Fruit fly (Drosophila melanogaster) S2 (cell line): ENCODE measurements around the gene hiro.
A peak's percentile ranks its signal among the peaks of the same experiment; 100 is the strongest.

Source experiments
- CG8478 ChIP-seq: fragments of >200 bp; optimal IDR thresholded peaks from 2 replicates; lab custom pipeline; 2018
- CTCF ChIP-seq, 2 experiments: fragments of >200 bp; optimal IDR thresholded peaks; 2 replicates each; lab custom pipeline; 2018

hiro gene

DNA sequence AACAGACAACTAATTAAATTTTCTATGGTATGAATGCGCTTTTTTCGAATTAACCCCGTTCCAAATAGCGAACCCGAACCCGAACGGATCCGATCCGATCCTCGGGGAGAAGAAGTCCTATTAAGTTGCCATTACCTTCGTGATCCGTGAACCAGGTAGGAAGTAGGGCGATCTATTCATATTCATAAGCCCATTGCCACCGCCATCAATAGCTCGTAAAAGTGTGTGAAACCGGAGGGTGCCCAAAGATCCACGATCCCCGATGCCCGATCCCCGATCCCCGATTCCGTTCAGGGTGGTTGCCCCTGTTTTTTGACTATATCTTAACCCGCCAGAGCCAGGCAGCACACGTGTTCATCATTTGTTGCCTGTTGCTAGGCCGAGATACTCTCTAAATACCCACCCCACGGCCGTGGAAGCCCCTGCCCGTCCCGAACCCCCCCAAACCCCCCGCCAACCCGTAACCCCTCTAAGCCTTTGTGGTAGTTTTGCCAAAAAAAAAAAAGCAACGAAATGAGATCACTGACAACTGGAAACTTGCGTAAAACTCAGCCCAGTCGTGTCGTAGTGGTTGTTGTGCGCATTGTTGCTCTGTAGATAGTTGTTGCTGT is 42.2 kb downstream of the hiro start:
- no peak for TF ChIP-seq CTCF (optimal IDR thresholded peaks at IDR 0.05; lab: Kevin White, UChicago)

DNA sequence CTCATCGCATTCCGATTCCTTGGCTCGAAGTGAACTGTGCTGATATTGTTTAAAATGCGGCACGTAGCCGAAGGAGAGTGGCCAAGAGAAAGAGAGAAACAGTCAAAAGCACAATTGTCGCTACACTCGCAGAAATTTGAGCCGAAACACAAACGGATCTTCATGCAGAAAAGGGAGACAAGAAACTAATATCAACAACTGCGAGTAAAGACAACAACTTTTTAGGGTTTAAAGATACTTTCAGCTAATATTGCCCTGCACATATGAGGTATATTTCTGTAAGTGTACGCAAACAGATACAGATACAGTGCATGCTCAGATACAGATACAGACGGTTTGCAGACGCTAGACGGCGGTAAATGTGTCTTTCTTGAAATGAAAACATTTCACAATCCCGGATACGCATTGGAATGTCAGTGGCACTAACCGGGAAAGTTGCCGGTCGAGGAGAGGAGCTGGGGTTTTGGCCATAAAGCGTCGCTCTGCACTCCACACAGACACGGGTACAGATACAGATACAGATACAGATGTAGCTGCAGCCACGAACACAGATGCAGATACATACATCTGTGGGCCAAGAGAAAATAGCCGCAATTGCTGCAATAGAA is 43.5 kb downstream of the hiro start:
- TF ChIP-seq CTCF (optimal IDR thresholded peaks at IDR 0.05; lab: Kevin White, UChicago) (no peak), CG8478 (no peak)

DNA sequence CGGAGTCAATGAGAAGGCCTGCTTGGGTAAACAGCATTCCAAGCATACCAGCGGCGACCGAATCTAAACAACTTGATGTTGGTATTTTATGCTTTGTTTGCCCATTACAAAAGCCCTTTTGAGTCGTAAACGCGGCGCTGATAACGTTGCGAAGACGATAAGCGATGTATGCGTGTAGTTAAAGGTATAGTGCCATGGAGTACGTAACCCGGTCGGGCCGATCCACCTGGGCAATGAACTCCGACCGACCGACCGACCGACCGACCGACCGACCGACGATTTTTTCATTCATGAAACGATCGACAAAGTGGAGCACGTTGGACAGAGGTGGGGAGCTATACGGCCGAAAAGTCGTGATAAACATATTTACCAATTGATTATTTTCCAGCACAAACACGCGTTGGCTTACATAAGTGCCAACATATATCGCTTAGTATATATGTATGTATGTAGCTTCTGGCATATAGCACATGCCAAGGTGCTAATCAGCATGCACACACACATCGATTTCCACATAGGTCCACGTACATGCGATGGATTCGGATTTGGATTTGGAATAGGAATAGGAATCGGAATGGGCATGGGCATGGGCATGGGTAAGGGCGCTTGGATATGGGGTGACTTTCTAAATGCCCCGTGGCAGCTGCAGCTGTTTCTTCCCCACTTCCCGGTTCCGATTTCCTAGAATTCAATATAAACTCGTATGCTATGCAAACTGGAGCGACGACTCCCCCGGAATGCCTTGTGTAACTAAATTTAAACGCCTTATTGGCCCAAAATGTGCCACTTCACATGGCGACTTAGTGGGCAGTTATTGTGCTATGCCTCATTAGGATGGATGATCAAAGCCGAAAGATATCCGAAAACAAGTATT is 44.7 kb downstream of the hiro start:
- TF ChIP-seq CTCF (optimal IDR thresholded peaks at IDR 0.05; lab: Kevin White, UChicago), result no peak
- TF ChIP-seq CG8478, result no peak

- TF ChIP-seq CTCF (optimal IDR thresholded peaks at IDR 0.05; lab: Kevin White, UChicago) (no peak), CG8478 (no peak)
Measured at dm6 chr3L:642146-642864, 45.5 kb downstream of the hiro start.

- TF ChIP-seq CG8478, result no peak
- no peak for TF ChIP-seq CTCF (optimal IDR thresholded peaks at IDR 0.05; lab: Kevin White, UChicago)
Measured at dm6 chr3L:641436-641835, 46.3 kb downstream of the hiro start.

DNA sequence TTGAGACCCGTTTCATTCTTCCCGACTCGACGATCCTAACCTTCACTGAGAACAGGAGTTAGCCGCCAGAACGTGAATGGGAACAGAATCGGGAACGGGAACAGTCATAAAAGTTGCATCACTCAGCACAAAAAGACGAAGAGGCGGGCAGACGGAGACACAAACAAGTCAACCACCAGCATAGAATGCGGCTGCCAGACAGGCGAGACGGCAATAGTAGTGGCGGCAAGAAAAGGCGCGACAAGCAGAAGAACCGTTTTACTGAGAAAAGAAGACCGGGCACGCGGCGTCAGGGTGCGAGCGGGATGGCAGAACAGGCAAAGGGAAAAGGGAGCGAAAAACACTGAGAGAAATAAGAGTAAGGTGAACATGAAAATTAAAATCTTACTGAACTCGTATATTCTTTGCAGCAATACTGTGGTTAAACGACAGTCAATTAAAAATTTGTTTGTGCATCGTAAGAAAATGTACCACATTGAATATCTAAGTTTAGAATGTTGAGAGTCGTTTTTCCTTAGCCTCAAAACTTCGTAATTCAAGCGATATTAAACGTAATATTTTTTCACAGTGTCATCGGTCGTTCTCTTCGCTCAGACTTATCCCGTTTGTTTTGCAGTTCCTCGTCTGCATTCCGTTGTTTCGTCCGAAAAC is 47.3 kb downstream of the hiro start:
- peak in 1 of 2 experiments; percentile 0 for TF ChIP-seq CTCF (optimal IDR thresholded peaks at IDR 0.05; lab: Kevin White, UChicago)
- no peak for TF ChIP-seq CG8478

- TF ChIP-seq CG8478 (no peak), CTCF (optimal IDR thresholded peaks at IDR 0.05; lab: Kevin White, UChicago) (no peak)
Measured at dm6 chr3L:639460-640103, 48.2 kb downstream of the hiro start.

dm6 chr3L:638757-639353 is 48.9 kb downstream of the hiro start:
- TF ChIP-seq CG8478 (no peak), CTCF (optimal IDR thresholded peaks at IDR 0.05; lab: Kevin White, UChicago) (no peak)

dm6 chr3L:638031-638414 is 49.7 kb downstream of the hiro start:
- TF ChIP-seq CG8478 (no peak), CTCF (optimal IDR thresholded peaks at IDR 0.05; lab: Kevin White, UChicago) (no peak)

DNA sequence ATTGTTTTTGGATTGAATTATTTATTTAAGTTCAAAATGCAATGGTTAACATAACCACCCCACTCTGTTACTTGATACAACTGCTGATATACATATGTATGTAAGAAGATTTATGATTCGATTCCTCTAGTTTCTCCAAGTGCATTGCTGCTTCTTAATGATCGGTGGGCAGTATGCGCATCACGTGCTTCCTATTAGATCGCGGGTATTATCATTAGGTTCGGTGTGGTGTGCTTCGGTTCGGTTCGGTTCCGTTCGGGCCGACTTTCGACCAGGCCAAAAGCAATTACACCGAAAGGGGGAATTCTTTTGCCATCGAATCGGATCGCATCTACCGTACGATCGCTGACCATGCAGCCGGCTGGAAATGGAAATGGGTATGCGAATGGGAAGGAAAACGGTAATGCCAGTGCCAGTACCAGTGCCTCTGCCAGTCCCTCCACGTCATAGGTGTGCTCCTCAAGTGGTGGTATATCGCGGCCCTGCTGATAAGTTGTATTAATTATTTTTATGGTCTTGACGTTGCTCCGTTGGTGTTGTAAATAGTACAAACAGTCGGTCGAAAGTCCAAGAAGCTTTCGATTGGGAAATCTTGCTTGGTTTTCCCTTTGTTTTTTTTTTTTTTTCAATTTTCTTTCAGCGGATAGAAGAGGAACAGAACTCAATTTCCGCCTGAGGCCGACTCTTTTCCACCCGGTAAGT is 50.3 kb downstream of the hiro start:
- TF ChIP-seq CTCF (optimal IDR thresholded peaks at IDR 0.05; lab: Kevin White, UChicago) (no peak), CG8478 (no peak)

- TF ChIP-seq CG8478 (no peak), CTCF (optimal IDR thresholded peaks at IDR 0.05; lab: Kevin White, UChicago) (no peak)
Measured at dm6 chr3L:636434-636833, 51.3 kb downstream of the hiro start.
